Fruit fly (Drosophila melanogaster): Measurements from ENCODE around the gene CG8281.

DNA sequence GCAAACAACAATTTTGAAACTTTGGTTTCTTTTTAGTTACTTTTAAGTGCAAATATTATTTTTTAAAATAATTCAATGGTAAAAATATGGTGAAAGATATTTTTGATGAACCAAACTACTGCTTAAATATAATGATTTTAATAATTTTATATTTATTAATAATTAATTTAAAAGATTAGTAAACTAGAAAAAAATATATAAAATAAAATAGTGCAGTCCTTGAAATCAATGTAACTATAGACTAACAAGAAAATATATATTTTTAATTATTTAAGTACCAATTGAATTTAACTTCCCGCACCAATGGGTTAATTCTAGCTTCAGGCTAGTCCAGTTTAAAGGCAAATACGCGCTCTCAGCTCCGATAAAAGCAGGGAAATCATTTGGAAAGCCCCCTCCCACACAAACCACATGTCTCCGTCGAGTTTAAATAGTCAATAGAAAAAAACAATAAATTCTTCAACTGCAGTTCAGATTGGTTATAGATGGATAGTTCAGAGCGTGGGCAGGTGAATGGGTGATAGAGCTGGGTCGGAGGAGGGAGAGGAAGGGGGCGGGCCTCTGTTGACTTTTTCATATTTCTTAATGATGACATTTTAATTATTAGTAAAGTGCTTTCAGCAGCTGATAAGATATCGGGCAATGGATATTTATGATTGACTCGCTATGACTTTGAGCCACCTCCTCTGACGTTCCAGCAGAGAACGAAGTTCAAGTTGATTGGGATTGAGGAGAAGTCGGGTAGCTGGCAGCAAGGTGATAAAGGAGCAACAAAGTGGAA lies 49.9 kb downstream of the CG8281 start:
- no peak for TF ChIP-seq rn (GFP tag; IDR thresholded peaks at IDR 0.05)
- TF ChIP-seq CG13204 (GFP tag; optimal IDR thresholded peaks at IDR 0.05) = no peak
- TF ChIP-seq Pif1A (GFP tag; optimal IDR thresholded peaks at IDR 0.05) = no peak
- TF ChIP-seq CG32121 (GFP tag; IDR thresholded peaks at IDR 0.05) = no peak
- TF ChIP-seq CG8159 (tag; optimal IDR thresholded peaks at IDR 0.05) = peak; percentile 19
- no peak for TF ChIP-seq CG15710 (tag; optimal IDR thresholded peaks at IDR 0.05)
- TF ChIP-seq EcR (GFP tag; optimal IDR thresholded peaks at IDR 0.05) = no peak
- TF ChIP-seq Snoo (tag; optimal IDR thresholded peaks at IDR 0.05) = no peak
- no peak for TF ChIP-seq Pif1B (GFP tag; optimal IDR thresholded peaks at IDR 0.05)
- no peak for TF ChIP-seq Ets98B (GFP tag; IDR thresholded peaks at IDR 0.05)
- no peak for TF ChIP-seq CG9948 (tag; optimal IDR thresholded peaks at IDR 0.05)
- TF ChIP-seq CG12605 (GFP tag; IDR thresholded peaks at IDR 0.05) = no peak
- no peak for TF ChIP-seq D1 (tag; optimal IDR thresholded peaks at IDR 0.05)

All from whole organism, pupa.